Worm (Caenorhabditis elegans) whole organism, early embryonic: ENCODE measurements around the gene F40G9.19.

Source experiments
- B0310.2 ChIP-seq: sonication (generic microtip); optimal IDR thresholded peaks from 2 replicates; lab custom pipeline; 2016; ENCODE audit warnings: mild to moderate bottlenecking, missing genetic modification characterization, missing compliant biosample characterization
- F13C5.2 ChIP-seq: sonication (generic microtip); optimal IDR thresholded peaks from 2 replicates; lab custom pipeline; 2017; ENCODE audit warnings: mild to moderate bottlenecking, missing genetic modification characterization, inconsistent platforms, missing compliant biosample characterization
- aly-1 ChIP-seq: sonication (generic microtip); optimal IDR thresholded peaks from 2 replicates; lab custom pipeline; 2016; ENCODE audit warnings: missing genetic modification characterization, missing compliant biosample characterization
- ama-1 ChIP-seq: fragments of 150-350 bp; optimal IDR thresholded peaks from 2 replicates; lab custom pipeline; 2014
- ceh-13 ChIP-seq: fragments of 200-800 bp; sonication (Bioruptor generic); optimal IDR thresholded peaks from 2 replicates; lab custom pipeline; 2018; ENCODE audit warnings: mild to moderate bottlenecking, missing genetic modification characterization, missing compliant biosample characterization
- ceh-36 ChIP-seq: sonication (generic microtip); optimal IDR thresholded peaks from 2 replicates; lab custom pipeline; 2016; ENCODE audit warnings: missing genetic modification characterization, inconsistent platforms, missing compliant biosample characterization
- ets-7 ChIP-seq: sonication (generic microtip); optimal IDR thresholded peaks from 2 replicates; lab custom pipeline; 2016; ENCODE audit warnings: missing genotype, missing genetic modification characterization, missing compliant biosample characterization
- flt-1 ChIP-seq: fragments of 200-800 bp; sonication (Bioruptor generic); IDR thresholded peaks from 2 replicates; pipeline ENCODE4 v1.3.6; 2022; ENCODE audit warnings: missing genetic modification characterization, missing compliant biosample characterization
- hmbx-1 ChIP-seq: sonication (generic microtip); optimal IDR thresholded peaks from 2 replicates; lab custom pipeline; 2016; ENCODE audit warnings: mild to moderate bottlenecking, missing genetic modification characterization, missing compliant biosample characterization
- hmg-4 ChIP-seq: fragments of 200-800 bp; sonication (Bioruptor generic); optimal IDR thresholded peaks from 2 replicates; lab custom pipeline; 2018; ENCODE audit warnings: mild to moderate bottlenecking, missing genetic modification characterization, missing compliant biosample characterization
- hnd-1 ChIP-seq: sonication (generic microtip); optimal IDR thresholded peaks from 2 replicates; lab custom pipeline; 2016; ENCODE audit warnings: missing genetic modification characterization, missing compliant biosample characterization
- pes-1 ChIP-seq: fragments of 200-800 bp; sonication (Bioruptor generic); IDR thresholded peaks from 2 replicates; pipeline ENCODE4 v1.3.6; 2022; ENCODE audit warnings: missing genetic modification reagents, missing genetic modification characterization, missing compliant biosample characterization
- scrt-1 ChIP-seq: fragments of 200-800 bp; sonication (Bioruptor generic); IDR thresholded peaks from 2 replicates; pipeline ENCODE4 v1.3.6; 2022; ENCODE audit warnings: missing genetic modification characterization, missing compliant biosample characterization
- sea-1 ChIP-seq: fragments of 200-800 bp; sonication (Bioruptor generic); conservative IDR thresholded peaks from 2 replicates; pipeline ENCODE4 v1.3.6; 2022; ENCODE audit warnings: missing genetic modification characterization, missing compliant biosample characterization
- tbx-11 ChIP-seq: fragments of 200-800 bp; sonication (Bioruptor generic); IDR thresholded peaks from 2 replicates; pipeline ENCODE4 v1.3.6; 2022; ENCODE audit warnings: missing genetic modification characterization, missing compliant biosample characterization
- tbx-37 ChIP-seq: fragments of 200-800 bp; sonication (Bioruptor generic); conservative IDR thresholded peaks from 2 replicates; pipeline ENCODE4 v1.3.6; 2022; ENCODE audit warnings: missing genetic modification reagents, missing genetic modification characterization, missing compliant biosample characterization
- tra-4 ChIP-seq: sonication (generic microtip); optimal IDR thresholded peaks from 2 replicates; lab custom pipeline; 2017; ENCODE audit warnings: missing genetic modification characterization, missing compliant biosample characterization

The F40G9.19 gene

ce11 chrIII:159149-159548 is 14.5 kb upstream of the F40G9.19 start:
- TF ChIP-seq tbx-37 (GFP tag; lab: Robert Waterston, UW) (no peak), pes-1 (GFP tag; lab: Robert Waterston, UW) (no peak), aly-1 (tag; lab: Kevin White, UChicago) (no peak), hmg-4 (GFP tag; lab: Kevin White, UChicago) (no peak), ceh-13 (GFP tag; lab: Kevin White, UChicago) (no peak), ama-1 (lab: Kevin White, UChicago) (no peak), tbx-11 (GFP tag; lab: Robert Waterston, UW) (no peak), ets-7 (tag; lab: Kevin White, UChicago) (no peak), F13C5.2 (no peak), B0310.2 (no peak), ceh-36 (tag; lab: Kevin White, UChicago) (no peak), scrt-1 (no peak), sea-1 (GFP tag; lab: Robert Waterston, UW) (no peak)

- no peak for TF ChIP-seq hmbx-1 (tag; lab: Kevin White, UChicago)
These were observed 13.9 kb upstream of the F40G9.19 start for ce11 chrIII:159665-160064.

ce11 chrIII:164775-165174 is 8.8 kb upstream of the F40G9.19 start, which contains the start of gene F40G9.8:
Gene F40G9.8 (minus strand): TSS chrIII:164875.
- no peak for TF ChIP-seq pes-1 (GFP tag; lab: Robert Waterston, UW)
- no peak for TF ChIP-seq ceh-13 (GFP tag; lab: Kevin White, UChicago)
- no peak for TF ChIP-seq hnd-1 (tag; lab: Kevin White, UChicago)
- no peak for TF ChIP-seq tbx-11 (GFP tag; lab: Robert Waterston, UW)
- no peak for TF ChIP-seq ets-7 (tag; lab: Kevin White, UChicago)
- no peak for TF ChIP-seq ceh-36 (tag; lab: Kevin White, UChicago)
- no peak for TF ChIP-seq ama-1 (lab: Kevin White, UChicago)
- TF ChIP-seq aly-1 (tag; lab: Kevin White, UChicago), result no peak
- no peak for TF ChIP-seq tbx-37 (GFP tag; lab: Robert Waterston, UW)
- no peak for TF ChIP-seq B0310.2
- no peak for TF ChIP-seq tra-4 (tag; lab: Kevin White, UChicago)
- TF ChIP-seq hmg-4 (GFP tag; lab: Kevin White, UChicago), result no peak
- TF ChIP-seq scrt-1, result no peak
- TF ChIP-seq F13C5.2, result no peak
- no peak for TF ChIP-seq sea-1 (GFP tag; lab: Robert Waterston, UW)

- TF ChIP-seq hnd-1 (tag; lab: Kevin White, UChicago), result no peak
- TF ChIP-seq F13C5.2, result no peak
- no peak for TF ChIP-seq ceh-36 (tag; lab: Kevin White, UChicago)
- TF ChIP-seq aly-1 (tag; lab: Kevin White, UChicago), result no peak
- TF ChIP-seq tra-4 (tag; lab: Kevin White, UChicago), result no peak
- no peak for TF ChIP-seq hmbx-1 (tag; lab: Kevin White, UChicago)
- no peak for TF ChIP-seq ama-1 (lab: Kevin White, UChicago)
- no peak for TF ChIP-seq scrt-1
- no peak for TF ChIP-seq ceh-13 (GFP tag; lab: Kevin White, UChicago)
- TF ChIP-seq hmg-4 (GFP tag; lab: Kevin White, UChicago), result no peak
- no peak for TF ChIP-seq sea-1 (GFP tag; lab: Robert Waterston, UW)
- no peak for TF ChIP-seq B0310.2
- TF ChIP-seq tbx-37 (GFP tag; lab: Robert Waterston, UW), result no peak
These were observed 8.2 kb upstream of the F40G9.19 start, which contains the start of gene F40G9.7 for ce11 chrIII:165390-165789. Gene F40G9.7 (plus strand): TSS chrIII:165690.

ce11 chrIII:169478-169877 is 4.1 kb upstream of the F40G9.19 start, which contains the start of gene F40G9.18:
Gene F40G9.18 (minus strand): TSS chrIII:169578.
- TF ChIP-seq pes-1 (GFP tag; lab: Robert Waterston, UW) (no peak), ceh-36 (tag; lab: Kevin White, UChicago) (no peak), ceh-13 (GFP tag; lab: Kevin White, UChicago) (no peak), scrt-1 (no peak), ets-7 (tag; lab: Kevin White, UChicago) (no peak), tbx-37 (GFP tag; lab: Robert Waterston, UW) (no peak), hmg-4 (GFP tag; lab: Kevin White, UChicago) (no peak), aly-1 (tag; lab: Kevin White, UChicago) (no peak), F13C5.2 (no peak), tbx-11 (GFP tag; lab: Robert Waterston, UW) (no peak), hmbx-1 (tag; lab: Kevin White, UChicago) (no peak), tra-4 (tag; lab: Kevin White, UChicago) (no peak), sea-1 (GFP tag; lab: Robert Waterston, UW) (no peak), flt-1 (GFP tag; lab: Robert Waterston, UW) (no peak)

- no peak for TF ChIP-seq B0310.2
- no peak for TF ChIP-seq F13C5.2
- TF ChIP-seq ceh-36 (tag; lab: Kevin White, UChicago), result no peak
- TF ChIP-seq aly-1 (tag; lab: Kevin White, UChicago), result no peak
- no peak for TF ChIP-seq tbx-37 (GFP tag; lab: Robert Waterston, UW)
- TF ChIP-seq tbx-11 (GFP tag; lab: Robert Waterston, UW), result no peak
- no peak for TF ChIP-seq flt-1 (GFP tag; lab: Robert Waterston, UW)
- no peak for TF ChIP-seq scrt-1
- TF ChIP-seq hmbx-1 (tag; lab: Kevin White, UChicago), result no peak
- no peak for TF ChIP-seq sea-1 (GFP tag; lab: Robert Waterston, UW)
- no peak for TF ChIP-seq tra-4 (tag; lab: Kevin White, UChicago)
These were observed 2.0 kb upstream of the F40G9.19 start, which contains the start of the genes F40G9.9 and F40G9.12 for ce11 chrIII:171617-172016. Gene F40G9.9 (minus strand): TSS chrIII:171717. Gene F40G9.12 (plus strand): TSS chrIII:171847.

- TF ChIP-seq scrt-1 (no peak), ets-7 (tag; lab: Kevin White, UChicago) (no peak), ceh-13 (GFP tag; lab: Kevin White, UChicago) (no peak), tbx-11 (GFP tag; lab: Robert Waterston, UW) (no peak), pes-1 (GFP tag; lab: Robert Waterston, UW) (no peak), hmbx-1 (tag; lab: Kevin White, UChicago) (no peak), flt-1 (GFP tag; lab: Robert Waterston, UW) (no peak), tbx-37 (GFP tag; lab: Robert Waterston, UW) (no peak), ama-1 (lab: Kevin White, UChicago) (no peak), aly-1 (tag; lab: Kevin White, UChicago) (no peak), hmg-4 (GFP tag; lab: Kevin White, UChicago) (no peak), tra-4 (tag; lab: Kevin White, UChicago) (no peak)
These were observed 2.1 kb downstream of the F40G9.19 start, which contains the start of gene clec-148 for ce11 chrIII:175733-176132. Gene clec-148 (minus strand): TSS chrIII:175833.
